Worm (Caenorhabditis elegans) whole organism, mixed stage, embryonic: ENCODE results near the gene srg-25.

Source experiments
- M03D4.4 ChIP-seq: sonication (generic microtip); optimal IDR thresholded peaks from 2 replicates; lab custom pipeline; 2017; ENCODE audit warnings: mild to moderate bottlenecking, missing genetic modification characterization, missing compliant biosample characterization
- bed-3 ChIP-seq: fragments of 200-800 bp; sonication (Bioruptor generic); optimal IDR thresholded peaks from 3 replicates; lab custom pipeline; 2018; ENCODE audit warnings: mild to moderate bottlenecking, missing genetic modification characterization, moderate library complexity, missing compliant biosample characterization
- blmp-1 ChIP-seq: fragments of 150-350 bp; optimal IDR thresholded peaks from 2 replicates; lab custom pipeline; 2014; ENCODE audit warnings: missing biosample characterization, missing genetic modification characterization
- ceh-39 ChIP-seq: fragments of 150-350 bp; optimal IDR thresholded peaks from 2 replicates; lab custom pipeline; 2014; ENCODE audit warnings: missing biosample characterization, missing genetic modification characterization
- ceh-43 ChIP-seq: fragments of 200-800 bp; sonication (Bioruptor generic); optimal IDR thresholded peaks from 2 replicates; lab custom pipeline; 2018; ENCODE audit warnings: mild to moderate bottlenecking, missing genetic modification characterization, moderate library complexity, missing compliant biosample characterization
- ceh-83 ChIP-seq: fragments of 200-800 bp; sonication (Bioruptor generic); optimal IDR thresholded peaks from 2 replicates; lab custom pipeline; 2018; ENCODE audit warnings: mild to moderate bottlenecking, missing genetic modification characterization, missing compliant biosample characterization
- ces-1 ChIP-seq: fragments of 150-350 bp; optimal IDR thresholded peaks from 2 replicates; lab custom pipeline; 2014; ENCODE audit warnings: missing biosample characterization, missing genetic modification reagents, missing genetic modification characterization
- cnd-1 ChIP-seq: fragments of 200-800 bp; sonication (Bioruptor generic); optimal IDR thresholded peaks from 2 replicates; lab custom pipeline; 2018; ENCODE audit warnings: mild to moderate bottlenecking, missing genetic modification characterization, missing compliant biosample characterization
- drap-1 ChIP-seq: fragments of 200-800 bp; sonication (Bioruptor generic); optimal IDR thresholded peaks from 3 replicates; lab custom pipeline; 2018; ENCODE audit warnings: mild to moderate bottlenecking, missing genetic modification characterization, missing compliant biosample characterization
- elt-1 ChIP-seq: sonication (generic microtip); optimal IDR thresholded peaks from 2 replicates; lab custom pipeline; 2017; ENCODE audit warnings: missing genetic modification characterization, mild to moderate bottlenecking, missing compliant biosample characterization, antibody characterized with exemption, moderate library complexity, borderline replicate concordance; ENCODE audit not compliant: insufficient read depth
- elt-3 ChIP-seq: fragments of 150-350 bp; optimal IDR thresholded peaks from 2 replicates; lab custom pipeline; 2014; ENCODE audit warnings: missing biosample characterization, missing genetic modification characterization
- flh-1 ChIP-seq: fragments of 200-800 bp; sonication (Bioruptor generic); optimal IDR thresholded peaks from 2 replicates; lab custom pipeline; 2018; ENCODE audit warnings: mild to moderate bottlenecking, missing genetic modification characterization, moderate library complexity, missing compliant biosample characterization
- ham-2 ChIP-seq: fragments of 200-800 bp; sonication (Bioruptor generic); optimal IDR thresholded peaks from 2 replicates; lab custom pipeline; 2018; ENCODE audit warnings: mild to moderate bottlenecking, missing genetic modification characterization, missing compliant biosample characterization
- hlh-1 ChIP-seq: fragments of 150-350 bp; optimal IDR thresholded peaks from 2 replicates; lab custom pipeline; 2014; ENCODE audit warnings: missing biosample characterization, missing genetic modification reagents, missing genetic modification characterization
- lin-13 ChIP-seq: fragments of 150-350 bp; optimal IDR thresholded peaks from 2 replicates; lab custom pipeline; 2014; ENCODE audit warnings: missing biosample characterization, missing genetic modification characterization
- lsy-2 ChIP-seq: fragments of 150-350 bp; optimal IDR thresholded peaks from 2 replicates; lab custom pipeline; 2014; ENCODE audit warnings: missing biosample characterization, missing genetic modification characterization
- mab-5 ChIP-seq: fragments of 150-350 bp; optimal IDR thresholded peaks from 2 replicates; lab custom pipeline; 2014; ENCODE audit warnings: missing biosample characterization, missing genetic modification characterization
- mep-1 ChIP-seq: fragments of 150-350 bp; optimal IDR thresholded peaks from 2 replicates; lab custom pipeline; 2017; ENCODE audit warnings: missing biosample characterization, missing genetic modification reagents, missing genetic modification characterization, inconsistent platforms
- nhr-12 ChIP-seq: fragments of 150-350 bp; optimal IDR thresholded peaks from 2 replicates; lab custom pipeline; 2014; ENCODE audit warnings: missing biosample characterization, missing genetic modification characterization
- nhr-2 ChIP-seq: fragments of 150-350 bp; optimal IDR thresholded peaks from 2 replicates; lab custom pipeline; 2014; ENCODE audit warnings: missing biosample characterization, missing genetic modification characterization
- nhr-237 ChIP-seq: fragments of 150-350 bp; optimal IDR thresholded peaks from 2 replicates; lab custom pipeline; 2014; ENCODE audit warnings: missing biosample characterization, missing genetic modification characterization
- nhr-28 ChIP-seq: fragments of 150-350 bp; optimal IDR thresholded peaks from 2 replicates; lab custom pipeline; 2014; ENCODE audit warnings: missing biosample characterization, missing genetic modification characterization
- nhr-76 ChIP-seq: sonication (generic microtip); optimal IDR thresholded peaks from 2 replicates; lab custom pipeline; 2017; ENCODE audit warnings: missing biosample characterization, missing genetic modification characterization
- pha-4 ChIP-seq: fragments of 150-350 bp; optimal IDR thresholded peaks from 2 replicates; lab custom pipeline; 2018; ENCODE audit warnings: missing biosample characterization, missing genetic modification reagents, missing genetic modification characterization
- sem-2 ChIP-seq: fragments of 200-800 bp; sonication (Bioruptor generic); optimal IDR thresholded peaks from 2 replicates; lab custom pipeline; 2018; ENCODE audit warnings: mild to moderate bottlenecking, missing genetic modification characterization, missing compliant biosample characterization
- sptf-1 ChIP-seq: sonication (generic microtip); optimal IDR thresholded peaks from 2 replicates; lab custom pipeline; 2017; ENCODE audit warnings: mild to moderate bottlenecking, missing genetic modification characterization, moderate library complexity, missing compliant biosample characterization
- tbx-8 ChIP-seq: fragments of 200-800 bp; sonication (Bioruptor generic); optimal IDR thresholded peaks from 2 replicates; lab custom pipeline; 2018; ENCODE audit warnings: mild to moderate bottlenecking, missing genetic modification characterization, moderate library complexity, missing compliant biosample characterization
- unc-120 ChIP-seq: sonication (generic microtip); optimal IDR thresholded peaks from 2 replicates; lab custom pipeline; 2017; ENCODE audit warnings: missing genetic modification characterization, missing compliant biosample characterization; ENCODE audit not compliant: poor library complexity, severe bottlenecking
- unc-39 ChIP-seq: fragments of 150-350 bp; optimal IDR thresholded peaks from 2 replicates; lab custom pipeline; 2014; ENCODE audit warnings: missing biosample characterization, missing genetic modification characterization
- unc-62 ChIP-seq: fragments of 150-350 bp; optimal IDR thresholded peaks from 2 replicates; lab custom pipeline; 2014; ENCODE audit warnings: missing biosample characterization, missing genetic modification reagents, missing genetic modification characterization
- zip-8 ChIP-seq: fragments of 150-350 bp; optimal IDR thresholded peaks from 2 replicates; lab custom pipeline; 2014; ENCODE audit warnings: missing biosample characterization, missing genetic modification characterization
- ztf-11 ChIP-seq: fragments of 150-350 bp; optimal IDR thresholded peaks from 2 replicates; lab custom pipeline; 2014; ENCODE audit warnings: missing biosample characterization, missing genetic modification characterization

The srg-25 gene

DNA sequence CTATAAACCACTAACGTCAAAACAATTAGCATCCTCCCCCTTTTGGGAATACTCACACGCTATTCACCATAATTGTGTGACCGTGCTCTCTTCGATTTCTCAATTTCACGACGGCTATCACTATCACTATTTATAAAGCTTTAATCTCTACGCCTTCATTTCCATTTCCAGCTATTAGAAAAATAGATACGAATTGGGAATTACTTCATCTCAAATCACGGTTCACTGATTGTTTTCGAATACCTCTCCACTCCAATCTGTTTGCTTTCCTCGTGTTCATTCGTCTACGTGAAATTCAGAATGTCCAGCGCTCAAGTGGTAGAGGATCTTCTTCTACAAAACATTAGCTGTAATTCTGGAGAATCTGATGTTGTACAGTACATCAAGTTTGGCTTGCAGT, 8.4 kb downstream of the srg-25 start, which contains the start of gene srg-29:
Gene srg-29, plus strand, starts transcription at position 301 of the 400 bp plus-strand sequence.
- TF ChIP-seq mep-1 (tag; lab: Kevin White, UChicago): no peak
- TF ChIP-seq nhr-28 (tag; lab: Kevin White, UChicago): no peak
- TF ChIP-seq unc-120 (tag; lab: Kevin White, UChicago): no peak
- no peak for TF ChIP-seq unc-62
- TF ChIP-seq elt-3 (tag; lab: Kevin White, UChicago): no peak
- no peak for TF ChIP-seq elt-1
- no peak for TF ChIP-seq M03D4.4 (tag; lab: Kevin White, UChicago)
- TF ChIP-seq sem-2 (GFP tag; lab: Kevin White, UChicago): no peak
- no peak for TF ChIP-seq mab-5 (tag; lab: Kevin White, UChicago)
- TF ChIP-seq drap-1 (GFP tag; lab: Kevin White, UChicago): no peak
- TF ChIP-seq ceh-83 (GFP tag; lab: Kevin White, UChicago): no peak
- no peak for TF ChIP-seq tbx-8
- no peak for TF ChIP-seq nhr-12 (tag; lab: Kevin White, UChicago)
- TF ChIP-seq zip-8 (tag; lab: Kevin White, UChicago): no peak
- TF ChIP-seq pha-4 (tag; lab: Kevin White, UChicago): no peak

- TF ChIP-seq ceh-39 (tag; lab: Kevin White, UChicago): no peak
- TF ChIP-seq mep-1 (tag; lab: Kevin White, UChicago): no peak
Measured at ce11 chrV:5334588-5334987, 10.7 kb downstream of the srg-25 start, which contains the start of gene srg-28. Gene srg-28 (plus strand): TSS chrV:5334888.

ce11 chrV:5330967-5331366, 14.4 kb downstream of the srg-25 start, which contains the start of gene srg-26:
Gene srg-26 (plus strand): TSS chrV:5331267.
- no peak for TF ChIP-seq M03D4.4 (tag; lab: Kevin White, UChicago)
- TF ChIP-seq tbx-8: no peak
- no peak for TF ChIP-seq blmp-1 (tag; lab: Kevin White, UChicago)
- no peak for TF ChIP-seq bed-3 (GFP tag; lab: Kevin White, UChicago)
- no peak for TF ChIP-seq lsy-2 (tag; lab: Kevin White, UChicago)
- no peak for TF ChIP-seq hlh-1 (tag; lab: Kevin White, UChicago)
- TF ChIP-seq unc-62: no peak
- no peak for TF ChIP-seq nhr-237
- no peak for TF ChIP-seq ham-2 (GFP tag; lab: Kevin White, UChicago)
- TF ChIP-seq nhr-28 (tag; lab: Kevin White, UChicago): no peak
- no peak for TF ChIP-seq ztf-11
- TF ChIP-seq flh-1: no peak
- no peak for TF ChIP-seq lin-13 (tag; lab: Kevin White, UChicago)
- no peak for TF ChIP-seq nhr-2
- TF ChIP-seq ceh-39 (tag; lab: Kevin White, UChicago): no peak
- no peak for TF ChIP-seq nhr-76 (tag; lab: Kevin White, UChicago)
- TF ChIP-seq cnd-1 (tag; lab: Kevin White, UChicago): no peak

- TF ChIP-seq unc-120 (tag; lab: Kevin White, UChicago) (peak; percentile 55), unc-39 (tag; lab: Kevin White, UChicago) (no peak), sptf-1 (tag; lab: Kevin White, UChicago) (peak; percentile 63)
Measured at ce11 chrV:5329677-5330266, 15.5 kb downstream of the srg-25 start.

- TF ChIP-seq lsy-2 (tag; lab: Kevin White, UChicago) (no peak), ceh-43 (GFP tag; lab: Kevin White, UChicago) (no peak), nhr-12 (tag; lab: Kevin White, UChicago) (no peak), flh-1 (no peak), ham-2 (GFP tag; lab: Kevin White, UChicago) (no peak), zip-8 (tag; lab: Kevin White, UChicago) (no peak), unc-39 (tag; lab: Kevin White, UChicago) (no peak), blmp-1 (tag; lab: Kevin White, UChicago) (no peak), elt-1 (no peak), elt-3 (tag; lab: Kevin White, UChicago) (no peak), M03D4.4 (tag; lab: Kevin White, UChicago) (no peak), bed-3 (GFP tag; lab: Kevin White, UChicago) (no peak), ces-1 (no peak), cnd-1 (tag; lab: Kevin White, UChicago) (no peak), hlh-1 (tag; lab: Kevin White, UChicago) (no peak), ztf-11 (no peak), drap-1 (GFP tag; lab: Kevin White, UChicago) (no peak), pha-4 (tag; lab: Kevin White, UChicago) (no peak), lin-13 (tag; lab: Kevin White, UChicago) (no peak), sem-2 (GFP tag; lab: Kevin White, UChicago) (no peak)
Measured at ce11 chrV:5328314-5328713, 17.0 kb downstream of the srg-25 start, which contains the start of gene C10G8.8. Gene C10G8.8 (minus strand): TSS chrV:5328414.
